Worm (Caenorhabditis elegans): ENCODE measurements around the gene col-115.

DNA sequence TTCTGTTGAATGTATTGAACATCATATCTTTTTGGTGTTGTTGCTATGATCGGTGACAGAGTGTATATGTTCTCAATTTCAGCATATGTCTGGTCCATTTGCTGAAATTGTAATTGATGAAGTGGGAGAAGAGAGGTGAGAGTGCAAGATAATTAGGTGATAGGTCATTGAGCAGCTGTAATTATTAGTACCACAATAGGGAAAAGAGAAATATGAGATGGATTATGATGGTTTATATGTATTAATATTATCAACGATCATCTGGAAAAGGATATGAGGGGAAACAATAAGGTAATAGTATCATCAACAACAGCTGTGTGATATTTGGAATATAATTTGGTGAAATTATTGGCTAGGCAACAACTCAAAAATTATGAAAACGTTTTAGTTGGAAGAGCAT lies 23.8 kb downstream of the col-115 start, which contains the start of gene Y42H9B.3:
- no peak for TF ChIP-seq unc-86 (tag; optimal IDR thresholded peaks at IDR 0.05)
- TF ChIP-seq dmd-4 (tag; optimal IDR thresholded peaks at IDR 0.05; ENCODE audit: borderline replicate concordance): no peak
- no peak for TF ChIP-seq fkh-10 (GFP tag; optimal IDR thresholded peaks at IDR 0.05)
- no peak for TF ChIP-seq syd-9 (tag; optimal IDR thresholded peaks at IDR 0.05)
- no peak for TF ChIP-seq ets-4 (tag; optimal IDR thresholded peaks at IDR 0.05)

Measured in whole organism, late embryonic.